Fruit fly (Drosophila melanogaster): Measurements from ENCODE around the gene CG34133.
A peak's percentile ranks its signal among the peaks of the same experiment; 100 is the strongest.

The CG34133 gene

dm6 chr3R:29847126-29847525 lies 22.0 kb upstream of the CG34133 start (continued):
- TF ChIP-seq CG1233 (GFP tag; optimal IDR thresholded peaks at IDR 0.05) (no peak), CG4707 (GFP tag; optimal IDR thresholded peaks at IDR 0.05) (no peak), CG15514 (GFP tag; optimal IDR thresholded peaks at IDR 0.05) (no peak), kah (GFP tag; optimal IDR thresholded peaks at IDR 0.05) (no peak), Asciz (GFP tag; optimal IDR thresholded peaks at IDR 0.05) (no peak), Neu2 (GFP tag; optimal IDR thresholded peaks at IDR 0.05; ENCODE audit: borderline replicate concordance) (no peak), CG4404 (GFP tag; IDR thresholded peaks at IDR 0.05) (no peak), CG9797 (GFP tag; optimal IDR thresholded peaks at IDR 0.05) (no peak), hb (GFP tag; IDR thresholded peaks at IDR 0.05; ENCODE audit: partially characterized antibody) (no peak), Poxn (GFP tag; IDR thresholded peaks at IDR 0.05) (no peak), TFAM (GFP tag; optimal IDR thresholded peaks at IDR 0.05) (no peak), zfh1 (GFP tag; IDR thresholded peaks at IDR 0.05) (0 out of 3 replicates have a peak, but pooled peaks have one; percentile 19), hth (optimal IDR thresholded peaks at IDR 0.05) (no peak), PHDP (tag; optimal IDR thresholded peaks at IDR 0.05) (no peak), sim (GFP tag; IDR thresholded peaks at IDR 0.05) (no peak), cwo (GFP tag; optimal IDR thresholded peaks at IDR 0.05) (no peak), Gug (GFP tag; IDR thresholded peaks at IDR 0.05) (no peak), Mes4 (GFP tag; optimal IDR thresholded peaks at IDR 0.05) (no peak), CG7556 (GFP tag; optimal IDR thresholded peaks at IDR 0.05) (no peak), CG6813 (GFP tag; optimal IDR thresholded peaks at IDR 0.05) (no peak), CG7745 (tag; optimal IDR thresholded peaks at IDR 0.05) (no peak), dmrt11E (tag; optimal IDR thresholded peaks at IDR 0.05) (peak; percentile 24), CG4854 (GFP tag; optimal IDR thresholded peaks at IDR 0.05) (no peak), nerfin-1 (tag; optimal IDR thresholded peaks at IDR 0.05) (no peak), az2 (GFP tag; optimal IDR thresholded peaks at IDR 0.05) (peak; percentile 4), CG9727 (GFP tag; optimal IDR thresholded peaks at IDR 0.05) (no peak), Bdp1 (GFP tag; optimal IDR thresholded peaks at IDR 0.05) (no peak), dpn (GFP tag; optimal IDR thresholded peaks at IDR 0.05) (no peak), CG5245 (GFP tag; optimal IDR thresholded peaks at IDR 0.05) (no peak), CG12391 (tag; optimal IDR thresholded peaks at IDR 0.05) (peak; percentile 10), abd-A (tag; optimal IDR thresholded peaks at IDR 0.05) (no peak), Kr (GFP tag; optimal IDR thresholded peaks at IDR 0.05) (no peak), HmgD (GFP tag; optimal IDR thresholded peaks at IDR 0.05) (no peak), CG32772 (GFP tag; IDR thresholded peaks at IDR 0.05) (no peak), sisA (GFP tag; IDR thresholded peaks at IDR 0.05) (no peak), fu2 (GFP tag; optimal IDR thresholded peaks at IDR 0.05) (no peak), Fer2 (tag; optimal IDR thresholded peaks at IDR 0.05) (no peak), dati (GFP tag; IDR thresholded peaks at IDR 0.05) (0 out of 2 replicates have a peak, but pooled peaks have one; percentile 18), Xbp1 (GFP tag; optimal IDR thresholded peaks at IDR 0.05) (peak; percentile 13), CG6689 (GFP tag; IDR thresholded peaks at IDR 0.05) (peak; percentile 23; the same call in 1 of the 2 replicates), pnt (GFP tag; optimal IDR thresholded peaks at IDR 0.05) (no peak), NfI (GFP tag; optimal IDR thresholded peaks at IDR 0.05) (no peak), zfh2 (GFP tag; optimal IDR thresholded peaks at IDR 0.05) (no peak), Dref (GFP tag; IDR thresholded peaks at IDR 0.05) (no peak), CG32767 (GFP tag; IDR thresholded peaks at IDR 0.05) (no peak), Dp (GFP tag; optimal IDR thresholded peaks at IDR 0.05) (no peak), Nf-YA (GFP tag; IDR thresholded peaks at IDR 0.05) (no peak), sqz (GFP tag; optimal IDR thresholded peaks at IDR 0.05) (no peak), BtbVII (GFP tag; optimal IDR thresholded peaks at IDR 0.05) (no peak), CG7987 (GFP tag; optimal IDR thresholded peaks at IDR 0.05) (no peak), CG3847 (GFP tag; IDR thresholded peaks at IDR 0.05) (no peak), ftz-f1 (GFP tag; optimal IDR thresholded peaks at IDR 0.05) (no peak)
